Worm (Caenorhabditis elegans) whole organism, midembryonic: Measurements from ENCODE around the gene ZK262.8.

Source experiments
- T22C8.4 ChIP-seq: fragments of 200-800 bp; sonication (Bioruptor generic); IDR thresholded peaks from 2 replicates; pipeline ENCODE4 v1.3.6; 2022; ENCODE audit warnings: missing genetic modification characterization, missing compliant biosample characterization
- cog-1 ChIP-seq: sonication (generic microtip); optimal IDR thresholded peaks from 2 replicates; lab custom pipeline; 2016; ENCODE audit warnings: missing genetic modification characterization, missing compliant biosample characterization
- klf-2 ChIP-seq: fragments of 200-800 bp; sonication (Bioruptor generic); conservative IDR thresholded peaks from 2 replicates; pipeline ENCODE4 v1.3.6; 2022; ENCODE audit warnings: missing genetic modification reagents, missing genetic modification characterization, missing compliant biosample characterization
- ref-1 ChIP-seq: fragments of 200-800 bp; sonication (Bioruptor generic); conservative IDR thresholded peaks from 2 replicates; pipeline ENCODE4 v1.3.6; 2022; ENCODE audit warnings: missing genetic modification reagents, missing genetic modification characterization, missing compliant biosample characterization
- ztf-23 ChIP-seq: fragments of 200-800 bp; sonication (Bioruptor generic); IDR thresholded peaks from 2 replicates; pipeline ENCODE4 v1.3.6; 2022; ENCODE audit warnings: missing genetic modification reagents, missing genetic modification characterization, missing compliant biosample characterization
- ztf-29 ChIP-seq: fragments of 200-800 bp; sonication (Bioruptor generic); IDR thresholded peaks from 2 replicates; pipeline ENCODE4 v1.3.6; 2022; ENCODE audit warnings: missing genetic modification reagents, missing genetic modification characterization, missing compliant biosample characterization

DNA sequence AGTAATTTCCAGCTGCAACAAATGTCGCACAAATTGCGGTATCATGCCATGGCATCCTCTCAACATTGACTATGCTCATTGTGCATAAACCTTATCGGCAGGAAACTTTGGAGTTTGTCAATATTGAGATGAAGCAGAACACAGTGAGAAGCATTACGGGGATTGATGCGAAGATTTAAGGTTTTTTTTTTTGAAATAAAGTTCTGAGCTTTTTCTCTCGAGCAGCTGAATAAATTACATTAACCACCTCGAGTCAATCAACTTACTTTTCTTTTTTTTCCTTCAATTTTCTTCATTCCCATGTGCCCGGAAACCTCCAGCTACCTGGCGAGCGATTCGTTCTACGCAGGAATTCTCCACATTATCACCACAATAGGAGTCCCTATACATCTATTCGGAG, 37.9 kb downstream of the ZK262.8 start, which contains the start of gene srh-179:
- TF ChIP-seq ref-1 (GFP tag; lab: Robert Waterston, UW) (no peak), T22C8.4 (GFP tag; lab: Robert Waterston, UW) (no peak), ztf-23 (GFP tag; lab: Robert Waterston, UW) (no peak), cog-1 (tag; lab: Kevin White, UChicago) (no peak), ztf-29 (GFP tag; lab: Robert Waterston, UW) (no peak), klf-2 (GFP tag; lab: Robert Waterston, UW) (no peak)
